Worm (Caenorhabditis elegans) whole organism, midembryonic: ENCODE results near the gene sdz-13.

ENCODE experiments used
- T22C8.4 ChIP-seq: fragments of 200-800 bp; sonication (Bioruptor generic); IDR thresholded peaks from 2 replicates; pipeline ENCODE4 v1.3.6; 2022; ENCODE audit warnings: missing genetic modification characterization, missing compliant biosample characterization
- cog-1 ChIP-seq: sonication (generic microtip); optimal IDR thresholded peaks from 2 replicates; lab custom pipeline; 2016; ENCODE audit warnings: missing genetic modification characterization, missing compliant biosample characterization
- flt-1 ChIP-seq: fragments of 200-800 bp; sonication (Bioruptor generic); IDR thresholded peaks from 2 replicates; pipeline ENCODE4 v1.3.6; 2022; ENCODE audit warnings: missing genetic modification characterization, missing compliant biosample characterization
- klf-2 ChIP-seq: fragments of 200-800 bp; sonication (Bioruptor generic); conservative IDR thresholded peaks from 2 replicates; pipeline ENCODE4 v1.3.6; 2022; ENCODE audit warnings: missing genetic modification reagents, missing genetic modification characterization, missing compliant biosample characterization
- med-1 ChIP-seq: sonication (generic microtip); optimal IDR thresholded peaks from 2 replicates; lab custom pipeline; 2017; ENCODE audit warnings: missing genetic modification characterization, mild to moderate bottlenecking, missing compliant biosample characterization, antibody characterized with exemption, missing genetic modification reagents; ENCODE audit not compliant: insufficient read depth
- ref-1 ChIP-seq: fragments of 200-800 bp; sonication (Bioruptor generic); conservative IDR thresholded peaks from 2 replicates; pipeline ENCODE4 v1.3.6; 2022; ENCODE audit warnings: missing genetic modification reagents, missing genetic modification characterization, missing compliant biosample characterization
- tab-1 ChIP-seq: fragments of 200-800 bp; sonication (Bioruptor generic); IDR thresholded peaks from 2 replicates; pipeline ENCODE4 v1.3.6; 2022; ENCODE audit warnings: missing genetic modification characterization, missing compliant biosample characterization
- ztf-23 ChIP-seq: fragments of 200-800 bp; sonication (Bioruptor generic); IDR thresholded peaks from 2 replicates; pipeline ENCODE4 v1.3.6; 2022; ENCODE audit warnings: missing genetic modification reagents, missing genetic modification characterization, missing compliant biosample characterization
- ztf-29 ChIP-seq: fragments of 200-800 bp; sonication (Bioruptor generic); IDR thresholded peaks from 2 replicates; pipeline ENCODE4 v1.3.6; 2022; ENCODE audit warnings: missing genetic modification reagents, missing genetic modification characterization, missing compliant biosample characterization

DNA sequence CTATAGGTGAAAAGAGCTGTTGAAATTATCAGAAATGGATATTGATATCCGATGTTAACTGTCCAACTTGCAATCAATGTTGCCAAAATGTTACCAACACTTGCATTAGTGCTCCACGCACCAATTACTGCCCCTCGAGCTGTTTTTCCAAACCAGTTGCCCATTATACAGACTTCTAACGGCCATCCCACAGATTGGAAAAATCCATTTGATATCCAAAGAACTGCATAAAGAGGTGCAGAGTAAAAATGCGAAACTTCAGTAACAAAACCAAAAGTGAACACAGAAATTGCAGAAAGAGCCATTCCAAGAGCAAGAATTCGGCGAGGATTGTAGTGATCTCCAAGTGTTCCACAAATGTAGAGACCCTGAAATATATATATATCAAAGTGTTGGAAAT lies 25.4 kb downstream of the sdz-13 start:
- no peak for TF ChIP-seq tab-1 (GFP tag; lab: Robert Waterston, UW)
- no peak for TF ChIP-seq cog-1 (tag; lab: Kevin White, UChicago)
- no peak for TF ChIP-seq med-1 (GFP tag; lab: Kevin White, UChicago)
- no peak for TF ChIP-seq T22C8.4 (GFP tag; lab: Robert Waterston, UW)
- TF ChIP-seq flt-1 (GFP tag; lab: Robert Waterston, UW): no peak
- TF ChIP-seq ref-1: no peak
- TF ChIP-seq ztf-29 (GFP tag; lab: Robert Waterston, UW): no peak
- no peak for TF ChIP-seq ztf-23
- no peak for TF ChIP-seq klf-2
